Worm (Caenorhabditis elegans) whole organism, midembryonic: ENCODE results near the gene D1005.6.

ENCODE experiments used
- cog-1 ChIP-seq: sonication (generic microtip); optimal IDR thresholded peaks from 2 replicates; lab custom pipeline; 2016; ENCODE audit warnings: missing genetic modification characterization, missing compliant biosample characterization
- flt-1 ChIP-seq: fragments of 200-800 bp; sonication (Bioruptor generic); IDR thresholded peaks from 2 replicates; pipeline ENCODE4 v1.3.6; 2022; ENCODE audit warnings: missing genetic modification characterization, missing compliant biosample characterization
- med-1 ChIP-seq: sonication (generic microtip); optimal IDR thresholded peaks from 2 replicates; lab custom pipeline; 2017; ENCODE audit warnings: missing genetic modification characterization, mild to moderate bottlenecking, missing compliant biosample characterization, antibody characterized with exemption, missing genetic modification reagents; ENCODE audit not compliant: insufficient read depth
- tab-1 ChIP-seq: fragments of 200-800 bp; sonication (Bioruptor generic); IDR thresholded peaks from 2 replicates; pipeline ENCODE4 v1.3.6; 2022; ENCODE audit warnings: missing genetic modification characterization, missing compliant biosample characterization
- ztf-23 ChIP-seq: fragments of 200-800 bp; sonication (Bioruptor generic); IDR thresholded peaks from 2 replicates; pipeline ENCODE4 v1.3.6; 2022; ENCODE audit warnings: missing genetic modification reagents, missing genetic modification characterization, missing compliant biosample characterization
- ztf-29 ChIP-seq: fragments of 200-800 bp; sonication (Bioruptor generic); IDR thresholded peaks from 2 replicates; pipeline ENCODE4 v1.3.6; 2022; ENCODE audit warnings: missing genetic modification reagents, missing genetic modification characterization, missing compliant biosample characterization

DNA sequence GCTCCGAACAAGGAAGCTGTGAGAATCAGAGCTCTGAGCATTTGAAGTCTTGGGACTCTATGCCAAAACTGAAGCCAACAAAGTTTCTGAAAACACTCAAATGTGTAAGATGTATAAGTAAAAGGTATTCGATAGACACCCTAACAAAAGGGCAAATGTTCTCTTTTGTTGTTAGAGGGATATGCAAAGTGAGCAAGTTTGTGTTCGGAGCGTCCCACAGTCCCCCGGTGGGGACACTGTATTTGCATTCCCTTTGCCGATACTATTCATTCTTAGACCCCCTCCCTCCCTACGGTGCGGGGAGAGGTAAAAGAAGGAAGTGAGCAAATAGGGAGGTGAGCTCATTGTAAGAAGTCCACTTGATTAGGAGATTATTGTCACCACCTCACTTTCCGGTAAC, 33.0 kb upstream of the D1005.6 start, which contains the start of gene F09E10.6:
- TF ChIP-seq ztf-29 (GFP tag; lab: Robert Waterston, UW) (no peak), flt-1 (no peak), med-1 (no peak), ztf-23 (GFP tag; lab: Robert Waterston, UW) (no peak), tab-1 (GFP tag; lab: Robert Waterston, UW) (no peak), cog-1 (no peak)
